Fruit fly (Drosophila melanogaster) whole organism, embryonic: ENCODE results near the gene FipoQ.
A peak's percentile ranks its signal among the peaks of the same experiment; 100 is the strongest.

Source experiments
- B-H2 ChIP-seq: fragments of 200-800 bp; sonication (Bioruptor generic); optimal IDR thresholded peaks from 2 replicates; lab custom pipeline; 2018; ENCODE audit warnings: missing biosample characterization, mild to moderate bottlenecking, missing genetic modification characterization
- CG10274 ChIP-seq: fragments of 200-800 bp; sonication (Bioruptor generic); optimal IDR thresholded peaks from 3 replicates; lab custom pipeline; 2017; ENCODE audit warnings: missing biosample characterization, mild to moderate bottlenecking, missing genetic modification characterization
- CG10979 ChIP-seq: fragments of 200-800 bp; sonication (Bioruptor generic); optimal IDR thresholded peaks from 2 replicates; lab custom pipeline; 2018; ENCODE audit warnings: missing biosample characterization, mild to moderate bottlenecking, missing genetic modification characterization, moderate library complexity
- CG11723 ChIP-seq: fragments of 200-800 bp; sonication (Bioruptor generic); optimal IDR thresholded peaks from 2 replicates; lab custom pipeline; 2017; ENCODE audit warnings: missing biosample characterization, mild to moderate bottlenecking, missing genetic modification characterization
- CG12942 ChIP-seq: fragments of 200-800 bp; sonication (Bioruptor generic); optimal IDR thresholded peaks from 3 replicates; lab custom pipeline; 2016; ENCODE audit warnings: missing biosample characterization, missing genetic modification characterization
- CG13287 ChIP-seq: fragments of 200-800 bp; sonication (Bioruptor generic); IDR thresholded peaks from 2 replicates; pipeline ENCODE4 v1.3.6; 2022; ENCODE audit warnings: missing biosample characterization, missing genetic modification characterization; ENCODE audit not compliant: partially characterized antibody
- CG14667 ChIP-seq: fragments of 200-800 bp; sonication (Bioruptor generic); IDR thresholded peaks from 2 replicates; pipeline ENCODE4 v1.3.6; 2022; ENCODE audit warnings: missing biosample characterization, missing genetic modification characterization
- CG1647 ChIP-seq: fragments of 200-800 bp; sonication (Bioruptor generic); optimal IDR thresholded peaks from 3 replicates; lab custom pipeline; 2016; ENCODE audit warnings: missing biosample characterization, missing genetic modification characterization
- CG16815 ChIP-seq: fragments of 200-800 bp; sonication (Bioruptor generic); optimal IDR thresholded peaks from 3 replicates; lab custom pipeline; 2017; ENCODE audit warnings: missing biosample characterization, mild to moderate bottlenecking, missing genetic modification characterization
- CG2889 ChIP-seq: fragments of 200-800 bp; sonication (Bioruptor generic); IDR thresholded peaks from 3 replicates; pipeline ENCODE4 v1.3.6; 2022; ENCODE audit warnings: missing biosample characterization, missing genetic modification characterization
- CG34376 ChIP-seq: fragments of 200-800 bp; sonication (Bioruptor generic); optimal IDR thresholded peaks from 2 replicates; lab custom pipeline; 2018; ENCODE audit warnings: missing biosample characterization, mild to moderate bottlenecking, missing genetic modification characterization
- CG3838 ChIP-seq: fragments of 200-800 bp; sonication (Bioruptor generic); optimal IDR thresholded peaks from 3 replicates; lab custom pipeline; 2016; ENCODE audit warnings: missing biosample characterization, missing genetic modification characterization
- CG6854 ChIP-seq: fragments of 200-800 bp; sonication (Bioruptor generic); optimal IDR thresholded peaks from 3 replicates; lab custom pipeline; 2017; ENCODE audit warnings: missing biosample characterization, mild to moderate bottlenecking, missing genetic modification characterization
- CG7372 ChIP-seq: fragments of 200-800 bp; sonication (Bioruptor generic); IDR thresholded peaks from 2 replicates; pipeline ENCODE4 v1.3.6; 2022; ENCODE audit warnings: missing biosample characterization, missing genetic modification characterization
- CG7928 ChIP-seq: fragments of 200-800 bp; sonication (Bioruptor generic); optimal IDR thresholded peaks from 2 replicates; lab custom pipeline; 2017; ENCODE audit warnings: missing biosample characterization, mild to moderate bottlenecking, missing genetic modification characterization
- CG8281 ChIP-seq: fragments of 200-800 bp; sonication (Bioruptor generic); optimal IDR thresholded peaks from 2 replicates; lab custom pipeline; 2018; ENCODE audit warnings: missing biosample characterization, mild to moderate bottlenecking, missing genetic modification characterization, moderate library complexity
- CkIIα-i1 ChIP-seq: fragments of 200-800 bp; sonication (Bioruptor generic); IDR thresholded peaks from 2 replicates; pipeline ENCODE4 v1.3.6; 2022; ENCODE audit warnings: missing biosample characterization, missing genetic modification characterization
- CoRest ChIP-seq: fragments of 200-800 bp; sonication (Bioruptor generic); optimal IDR thresholded peaks from 3 replicates; lab custom pipeline; 2018; ENCODE audit warnings: missing biosample characterization, mild to moderate bottlenecking, missing genetic modification characterization, moderate library complexity
- Fer3 ChIP-seq: fragments of 200-800 bp; sonication (Bioruptor generic); optimal IDR thresholded peaks from 2 replicates; lab custom pipeline; 2018; ENCODE audit warnings: missing biosample characterization, mild to moderate bottlenecking, missing genetic modification characterization, moderate library complexity
- Hr3 ChIP-seq: fragments of 200-800 bp; sonication (Bioruptor generic); optimal IDR thresholded peaks from 3 replicates; lab custom pipeline; 2016; ENCODE audit warnings: missing biosample characterization, missing genetic modification characterization
- Jarid2 ChIP-seq: fragments of 200-800 bp; sonication (Bioruptor generic); optimal IDR thresholded peaks from 3 replicates; lab custom pipeline; 2017; ENCODE audit warnings: mild to moderate bottlenecking, missing biosample characterization, missing genetic modification reagents, missing genetic modification characterization
- Lim3 ChIP-seq: fragments of 200-800 bp; sonication (Bioruptor generic); IDR thresholded peaks from 2 replicates; pipeline ENCODE4 v1.3.6; 2022; ENCODE audit warnings: missing biosample characterization, missing genetic modification characterization
- Lpt ChIP-seq: fragments of >200 bp; optimal IDR thresholded peaks from 2 replicates; lab custom pipeline; 2018; ENCODE audit warnings: missing biosample characterization, missing genetic modification characterization
- Max ChIP-seq: fragments of 200-800 bp; sonication (Bioruptor generic); optimal IDR thresholded peaks from 2 replicates; lab custom pipeline; 2016; ENCODE audit warnings: missing biosample characterization, mild to moderate bottlenecking, missing genetic modification characterization
- Sry-δ ChIP-seq: fragments of 200-800 bp; sonication (Bioruptor generic); optimal IDR thresholded peaks from 2 replicates; lab custom pipeline; 2016; ENCODE audit warnings: missing biosample characterization, missing genetic modification characterization
- Ssrp ChIP-seq: fragments of 200-800 bp; sonication (Bioruptor generic); optimal IDR thresholded peaks from 2 replicates; lab custom pipeline; 2018; ENCODE audit warnings: missing biosample characterization, mild to moderate bottlenecking, missing genetic modification characterization, moderate library complexity
- ac ChIP-seq: fragments of 200-800 bp; sonication (Bioruptor generic); optimal IDR thresholded peaks from 3 replicates; lab custom pipeline; 2017; ENCODE audit warnings: missing biosample characterization, mild to moderate bottlenecking, missing genetic modification characterization
- bbx ChIP-seq: fragments of 200-800 bp; sonication (Bioruptor generic); IDR thresholded peaks from 2 replicates; pipeline ENCODE4 v1.3.6; 2022; ENCODE audit warnings: missing biosample characterization, missing genetic modification characterization; ENCODE audit not compliant: partially characterized antibody
- bcd ChIP-seq: fragments of 200-800 bp; sonication (Bioruptor generic); optimal IDR thresholded peaks from 2 replicates; lab custom pipeline; 2017; ENCODE audit warnings: missing biosample characterization, mild to moderate bottlenecking, missing genetic modification characterization
- bsh ChIP-seq, 2 experiments: fragments of 200-800 bp; sonication (Bioruptor generic); optimal IDR thresholded peaks; 2 replicates each; lab custom pipeline; 2017 to 2018; ENCODE audit warnings: mild to moderate bottlenecking in 2 of 2, missing biosample characterization in 2 of 2, missing genetic modification characterization in 2 of 2, moderate library complexity in 1 of 2
- caup ChIP-seq: fragments of 200-800 bp; sonication (Bioruptor generic); optimal IDR thresholded peaks from 3 replicates; lab custom pipeline; 2017; ENCODE audit warnings: missing biosample characterization, mild to moderate bottlenecking, missing genetic modification characterization, moderate library complexity; ENCODE audit not compliant: severe bottlenecking
- chinmo ChIP-seq: fragments of 200-800 bp; sonication (Bioruptor generic); IDR thresholded peaks from 4 replicates; pipeline ENCODE4 v1.3.6; 2022; ENCODE audit warnings: missing biosample characterization, missing genetic modification characterization; ENCODE audit not compliant: partially characterized antibody
- chn ChIP-seq: fragments of 200-800 bp; sonication (Bioruptor generic); optimal IDR thresholded peaks from 2 replicates; lab custom pipeline; 2016; ENCODE audit warnings: missing biosample characterization, missing genetic modification characterization
- da ChIP-seq: fragments of 200-800 bp; sonication (Bioruptor generic); optimal IDR thresholded peaks from 2 replicates; lab custom pipeline; 2016; ENCODE audit warnings: missing biosample characterization, missing genetic modification characterization
- en ChIP-seq: fragments of 200-800 bp; sonication (Bioruptor generic); optimal IDR thresholded peaks from 2 replicates; lab custom pipeline; 2016; ENCODE audit warnings: missing biosample characterization, missing genetic modification characterization
- esg ChIP-seq: fragments of 200-800 bp; sonication (Bioruptor generic); conservative IDR thresholded peaks from 2 replicates; pipeline ENCODE4 v1.3.6; 2022; ENCODE audit warnings: missing biosample characterization, missing genetic modification characterization
- fru ChIP-seq: fragments of >200 bp; optimal IDR thresholded peaks from 2 replicates; lab custom pipeline; 2017
- kay ChIP-seq: fragments of 200-800 bp; sonication (Bioruptor generic); optimal IDR thresholded peaks from 2 replicates; lab custom pipeline; 2016; ENCODE audit warnings: missing biosample characterization, missing genetic modification characterization
- ken ChIP-seq: fragments of 200-800 bp; sonication (Bioruptor generic); IDR thresholded peaks from 3 replicates; pipeline ENCODE4 v1.3.6; 2022; ENCODE audit warnings: missing biosample characterization, missing genetic modification characterization
- kni ChIP-seq: fragments of 200-800 bp; sonication (Bioruptor generic); optimal IDR thresholded peaks from 3 replicates; lab custom pipeline; 2017; ENCODE audit warnings: mild to moderate bottlenecking, missing biosample characterization, missing genetic modification reagents, missing genetic modification characterization
- luna ChIP-seq: fragments of 200-800 bp; sonication (Bioruptor generic); optimal IDR thresholded peaks from 2 replicates; lab custom pipeline; 2016; ENCODE audit warnings: missing biosample characterization, missing genetic modification characterization
- run ChIP-seq: fragments of 200-800 bp; sonication (Bioruptor generic); optimal IDR thresholded peaks from 3 replicates; lab custom pipeline; 2018; ENCODE audit warnings: missing biosample characterization, mild to moderate bottlenecking, missing genetic modification characterization
- sd ChIP-seq: fragments of 200-800 bp; sonication (Bioruptor generic); optimal IDR thresholded peaks from 3 replicates; lab custom pipeline; 2018; ENCODE audit warnings: missing biosample characterization, mild to moderate bottlenecking, missing genetic modification characterization, moderate library complexity
- sens-2 ChIP-seq: fragments of 200-800 bp; sonication (Bioruptor generic); IDR thresholded peaks from 2 replicates; pipeline ENCODE4 v1.3.6; 2022; ENCODE audit warnings: missing biosample characterization, missing genetic modification characterization
- sisA ChIP-seq: fragments of 200-800 bp; sonication (Bioruptor generic); IDR thresholded peaks from 2 replicates; pipeline ENCODE4 v1.3.6; 2022; ENCODE audit warnings: missing biosample characterization, missing genetic modification characterization
- so ChIP-seq: fragments of 200-800 bp; sonication (Bioruptor generic); IDR thresholded peaks from 3 replicates; pipeline ENCODE4 v1.3.6; 2022; ENCODE audit warnings: missing biosample characterization, missing genetic modification characterization
- sob ChIP-seq: fragments of 200-800 bp; sonication (Bioruptor generic); IDR thresholded peaks from 2 replicates; pipeline ENCODE4 v1.3.6; 2022; ENCODE audit warnings: missing biosample characterization, missing genetic modification characterization
- sqz ChIP-seq: fragments of 200-800 bp; sonication (Bioruptor generic); optimal IDR thresholded peaks from 3 replicates; lab custom pipeline; 2018; ENCODE audit warnings: missing biosample characterization, mild to moderate bottlenecking, missing genetic modification characterization
- tio ChIP-seq: fragments of 200-800 bp; sonication (Bioruptor generic); optimal IDR thresholded peaks from 2 replicates; lab custom pipeline; 2017; ENCODE audit warnings: missing biosample characterization, missing genetic modification characterization, inconsistent platforms
- z ChIP-seq: fragments of 200-800 bp; sonication (Bioruptor generic); IDR thresholded peaks from 3 replicates; pipeline ENCODE4 v1.3.6; 2022; ENCODE audit warnings: missing biosample characterization, missing genetic modification characterization
- zen ChIP-seq: fragments of 200-800 bp; sonication (Bioruptor generic); optimal IDR thresholded peaks from 3 replicates; lab custom pipeline; 2018; ENCODE audit warnings: missing biosample characterization, mild to moderate bottlenecking, missing genetic modification characterization, moderate library complexity

The FipoQ gene

dm6 chr3R:29458689-29459136 lies 35.9 kb upstream of the FipoQ start (continued):
- TF ChIP-seq Jarid2 (peak; percentile 4), CG11723 (GFP tag; lab: Kevin White, UChicago) (peak; percentile 17), tio (GFP tag; lab: Kevin White, UChicago) (peak; percentile 45), chinmo (GFP tag; lab: Robert Waterston, UW) (no peak), bcd (GFP tag; lab: Kevin White, UChicago) (peak; percentile 28), Lim3 (GFP tag; lab: Robert Waterston, UW) (no peak), Hr3 (GFP tag; lab: Kevin White, UChicago) (peak; percentile 58), sisA (peak; percentile 36; the same call in 1 of the 2 replicates), CG13287 (GFP tag; lab: Robert Waterston, UW) (no peak), chn (GFP tag; lab: Kevin White, UChicago) (peak; percentile 43), Lpt (no peak), da (GFP tag; lab: Kevin White, UChicago) (peak; percentile 43), zen (tag; lab: Kevin White, UChicago) (peak; percentile 62), CG10979 (tag; lab: Kevin White, UChicago) (peak; percentile 72), fru (lab: Kevin White, UChicago) (no peak), z (GFP tag; lab: Robert Waterston, UW) (no peak), esg (GFP tag; lab: Robert Waterston, UW) (0 out of 2 replicates have a peak, but pooled peaks have one; percentile 34), bsh (GFP tag; optimal IDR thresholded peaks at IDR 0.05; lab: Kevin White, UChicago) (peak in 1 of 2 experiments; percentile 77), CG6854 (no peak), Sry-δ (no peak), sd (tag; lab: Kevin White, UChicago) (no peak), CG7372 (GFP tag; lab: Robert Waterston, UW) (no peak), kay (GFP tag; lab: Kevin White, UChicago) (peak; percentile 48), caup (GFP tag; lab: Kevin White, UChicago) (no peak), run (peak; percentile 27), CG34376 (GFP tag; lab: Kevin White, UChicago) (no peak), CG7928 (GFP tag; lab: Kevin White, UChicago) (no peak), CG2889 (no peak), Fer3 (no peak), CoRest (tag; lab: Kevin White, UChicago) (peak; percentile 40), B-H2 (GFP tag; lab: Kevin White, UChicago) (no peak), CG1647 (GFP tag; lab: Kevin White, UChicago) (no peak), luna (GFP tag; lab: Kevin White, UChicago) (no peak), sob (GFP tag; lab: Robert Waterston, UW) (no peak), en (GFP tag; lab: Kevin White, UChicago) (no peak), ken (GFP tag; lab: Robert Waterston, UW) (no peak), CG10274 (no peak), ac (GFP tag; lab: Kevin White, UChicago) (no peak), CG14667 (GFP tag; lab: Robert Waterston, UW) (no peak), sens-2 (GFP tag; lab: Robert Waterston, UW) (no peak), Ssrp (tag; lab: Kevin White, UChicago) (peak; percentile 66), sqz (GFP tag; lab: Kevin White, UChicago) (peak; percentile 29), so (GFP tag; lab: Robert Waterston, UW) (peak; percentile 12; the same call in 1 of the 3 replicates), kni (GFP tag; lab: Kevin White, UChicago) (peak; percentile 67), CG3838 (GFP tag; lab: Kevin White, UChicago) (peak; percentile 13), bbx (GFP tag; lab: Robert Waterston, UW) (no peak), CG12942 (GFP tag; lab: Kevin White, UChicago) (peak; percentile 31), CG16815 (peak; percentile 15), CG8281 (no peak), Max (GFP tag; lab: Kevin White, UChicago) (no peak), CkIIα-i1 (GFP tag; lab: Robert Waterston, UW) (no peak)
